Worm (Caenorhabditis elegans): Measurements from ENCODE around the gene M28.10.

DNA sequence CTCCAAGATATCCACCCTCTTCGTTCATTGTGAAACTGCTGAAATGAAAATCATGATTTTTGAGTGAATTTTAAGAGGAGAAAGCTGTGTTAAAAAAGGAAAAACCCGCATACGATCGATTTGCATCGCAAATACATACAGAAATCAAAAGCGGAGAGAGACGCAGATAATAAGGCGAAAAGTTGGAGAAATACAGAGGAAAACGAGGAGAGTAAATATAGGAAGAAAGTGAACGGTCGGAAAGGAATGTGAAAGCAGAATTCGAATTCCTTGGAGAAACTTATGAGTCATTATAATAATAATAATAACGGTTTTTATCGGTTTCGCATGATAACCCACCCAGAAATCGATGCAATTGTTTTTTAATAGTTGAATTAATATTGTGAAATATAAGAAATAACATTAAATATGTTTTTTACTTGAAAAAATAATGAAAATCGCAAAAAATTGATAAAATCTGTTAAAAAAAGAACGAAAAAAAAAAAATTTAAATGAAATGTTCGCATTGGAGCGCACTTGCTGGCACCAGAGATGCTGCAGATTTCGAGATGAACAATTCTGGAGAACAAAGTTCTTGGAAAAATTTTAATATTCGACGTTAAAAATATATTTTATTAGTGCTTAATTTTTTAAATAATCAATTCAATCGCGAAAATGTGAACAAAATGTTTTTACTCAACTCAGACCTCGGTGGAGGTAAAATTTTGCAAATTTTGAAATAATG is 39.9 kb upstream of the M28.10 start, which contains the start of gene ccm-3:
- TF ChIP-seq klf-2 (GFP tag; conservative IDR thresholded peaks at IDR 0.05): no peak
- TF ChIP-seq flt-1 (GFP tag; IDR thresholded peaks at IDR 0.05): no peak
- TF ChIP-seq ztf-23 (GFP tag; IDR thresholded peaks at IDR 0.05): no peak
- TF ChIP-seq tab-1 (GFP tag; IDR thresholded peaks at IDR 0.05): no peak
- TF ChIP-seq cog-1 (tag; optimal IDR thresholded peaks at IDR 0.05): no peak
- no peak for TF ChIP-seq ztf-29 (GFP tag; IDR thresholded peaks at IDR 0.05)
